Fruit fly (Drosophila melanogaster) whole organism, pupa: ENCODE data around the gene mtTFB2.

ENCODE experiments used
- CG17806 ChIP-seq: fragments of 200-800 bp; sonication (Bioruptor generic); optimal IDR thresholded peaks from 2 replicates; lab custom pipeline; 2018; ENCODE audit warnings: missing biosample characterization, mild to moderate bottlenecking, missing genetic modification characterization, moderate library complexity
- CG34367 ChIP-seq: fragments of 200-800 bp; sonication (Bioruptor generic); optimal IDR thresholded peaks from 2 replicates; lab custom pipeline; 2018; ENCODE audit warnings: missing biosample characterization, mild to moderate bottlenecking, missing genetic modification characterization
- CG9948 ChIP-seq: fragments of 200-800 bp; sonication (Bioruptor generic); optimal IDR thresholded peaks from 2 replicates; lab custom pipeline; 2018; ENCODE audit warnings: missing biosample characterization, mild to moderate bottlenecking, missing genetic modification characterization, moderate library complexity
- fd96Ca ChIP-seq: fragments of 200-800 bp; sonication (Bioruptor generic); IDR thresholded peaks from 3 replicates; pipeline ENCODE4 v1.3.6; 2022; ENCODE audit warnings: missing biosample characterization, missing genetic modification characterization

dm6 chr3R:10091513-10091912, 46.1 kb downstream of the mtTFB2 start:
- TF ChIP-seq CG9948 (tag; lab: Kevin White, UChicago) (no peak), fd96Ca (no peak), CG17806 (no peak), CG34367 (no peak)
